Fruit fly (Drosophila melanogaster) whole organism, embryonic: ENCODE results near the gene SK.

Experiments
- ATbp ChIP-seq: fragments of 200-800 bp; sonication (Bioruptor generic); optimal IDR thresholded peaks from 2 replicates; lab custom pipeline; 2017; ENCODE audit warnings: missing biosample characterization, mild to moderate bottlenecking, missing genetic modification characterization, missing genetic modification reagents
- CG10274 ChIP-seq: fragments of 200-800 bp; sonication (Bioruptor generic); optimal IDR thresholded peaks from 3 replicates; lab custom pipeline; 2017; ENCODE audit warnings: missing biosample characterization, mild to moderate bottlenecking, missing genetic modification characterization
- CG11093 ChIP-seq: fragments of 200-800 bp; sonication (Bioruptor generic); IDR thresholded peaks from 3 replicates; pipeline ENCODE4 v1.3.6; 2022; ENCODE audit warnings: missing biosample characterization, missing genetic modification characterization
- CG12769 ChIP-seq: fragments of 200-800 bp; sonication (Bioruptor generic); optimal IDR thresholded peaks from 2 replicates; lab custom pipeline; 2019; ENCODE audit warnings: missing biosample characterization, mild to moderate bottlenecking, missing genetic modification characterization, moderate library complexity
- CG14965 ChIP-seq: fragments of 200-800 bp; sonication (Bioruptor generic); optimal IDR thresholded peaks from 2 replicates; lab custom pipeline; 2016; ENCODE audit warnings: missing biosample characterization, missing genetic modification characterization, borderline replicate concordance
- CG15011 ChIP-seq: fragments of 200-800 bp; sonication (Bioruptor generic); optimal IDR thresholded peaks from 3 replicates; lab custom pipeline; 2018; ENCODE audit warnings: missing biosample characterization, mild to moderate bottlenecking, missing genetic modification characterization
- CG1603 ChIP-seq: fragments of 200-800 bp; sonication (Bioruptor generic); optimal IDR thresholded peaks from 2 replicates; lab custom pipeline; 2019; ENCODE audit warnings: missing biosample characterization, mild to moderate bottlenecking, missing genetic modification characterization, moderate library complexity
- CG17361 ChIP-seq: fragments of 200-800 bp; sonication (Bioruptor generic); IDR thresholded peaks from 3 replicates; pipeline ENCODE4 v1.3.6; 2022; ENCODE audit warnings: missing biosample characterization, missing genetic modification characterization
- CG17385 ChIP-seq: fragments of 200-800 bp; sonication (Bioruptor generic); optimal IDR thresholded peaks from 3 replicates; lab custom pipeline; 2018; ENCODE audit warnings: missing biosample characterization, mild to moderate bottlenecking, missing genetic modification characterization
- CG17802 ChIP-seq: fragments of 200-800 bp; sonication (Bioruptor generic); optimal IDR thresholded peaks from 2 replicates; lab custom pipeline; 2018; ENCODE audit warnings: missing biosample characterization, mild to moderate bottlenecking, missing genetic modification characterization, moderate library complexity
- CG18619 ChIP-seq: fragments of 200-800 bp; sonication (Bioruptor generic); optimal IDR thresholded peaks from 3 replicates; lab custom pipeline; 2017; ENCODE audit warnings: missing biosample characterization, mild to moderate bottlenecking, missing genetic modification characterization
- CG30403 ChIP-seq: fragments of 200-800 bp; sonication (Bioruptor generic); optimal IDR thresholded peaks from 3 replicates; lab custom pipeline; 2016; ENCODE audit warnings: missing biosample characterization, missing genetic modification characterization
- CG34224 ChIP-seq: fragments of 200-800 bp; sonication (Bioruptor generic); IDR thresholded peaks from 3 replicates; pipeline ENCODE4 v1.3.6; 2022; ENCODE audit warnings: missing biosample characterization, missing genetic modification characterization; ENCODE audit not compliant: partially characterized antibody
- CG34422 ChIP-seq: fragments of 200-800 bp; sonication (Bioruptor generic); IDR thresholded peaks from 3 replicates; pipeline ENCODE4 v1.3.6; 2022; ENCODE audit warnings: missing biosample characterization, missing genetic modification characterization
- CG5953 ChIP-seq: fragments of 200-800 bp; sonication (Bioruptor generic); IDR thresholded peaks from 2 replicates; pipeline ENCODE4 v1.3.6; 2022; ENCODE audit warnings: missing biosample characterization, missing genetic modification characterization
- CG7556 ChIP-seq: fragments of 200-800 bp; sonication (Bioruptor generic); optimal IDR thresholded peaks from 2 replicates; lab custom pipeline; 2017; ENCODE audit warnings: missing biosample characterization, mild to moderate bottlenecking, missing genetic modification characterization
- CG7745 ChIP-seq: fragments of 200-800 bp; sonication (Bioruptor generic); optimal IDR thresholded peaks from 2 replicates; lab custom pipeline; 2018; ENCODE audit warnings: missing biosample characterization, mild to moderate bottlenecking, missing genetic modification characterization, moderate library complexity
- CG7839 ChIP-seq: fragments of 200-800 bp; sonication (Bioruptor generic); optimal IDR thresholded peaks from 3 replicates; lab custom pipeline; 2018; ENCODE audit warnings: missing biosample characterization, mild to moderate bottlenecking, missing genetic modification characterization, moderate library complexity
- CG8089 ChIP-seq: fragments of 200-800 bp; sonication (Bioruptor generic); optimal IDR thresholded peaks from 3 replicates; lab custom pipeline; 2016; ENCODE audit warnings: missing biosample characterization, missing genetic modification characterization
- CG9876 ChIP-seq: fragments of 200-800 bp; sonication (Bioruptor generic); optimal IDR thresholded peaks from 2 replicates; lab custom pipeline; 2016; ENCODE audit warnings: missing biosample characterization, missing genetic modification characterization
- Dll ChIP-seq: fragments of 200-800 bp; sonication (Bioruptor generic); IDR thresholded peaks from 4 replicates; pipeline ENCODE4 v1.3.6; 2022; ENCODE audit warnings: missing biosample characterization, missing genetic modification characterization; ENCODE audit not compliant: partially characterized antibody
- E2f2 ChIP-seq: fragments of 200-800 bp; sonication (Bioruptor generic); IDR thresholded peaks from 2 replicates; pipeline ENCODE4 v1.3.6; 2022; ENCODE audit warnings: missing biosample characterization, missing genetic modification characterization
- Gug ChIP-seq: fragments of 200-800 bp; sonication (Bioruptor generic); IDR thresholded peaks from 4 replicates; pipeline ENCODE4 v1.3.6; 2022; ENCODE audit warnings: missing biosample characterization, missing genetic modification characterization
- HHEX ChIP-seq: fragments of 200-800 bp; sonication (Bioruptor generic); optimal IDR thresholded peaks from 3 replicates; lab custom pipeline; 2017; ENCODE audit warnings: missing biosample characterization, mild to moderate bottlenecking, missing genetic modification characterization, missing genetic modification reagents
- Hand ChIP-seq: fragments of 200-800 bp; sonication (Bioruptor generic); optimal IDR thresholded peaks from 2 replicates; lab custom pipeline; 2017; ENCODE audit warnings: mild to moderate bottlenecking, missing biosample characterization, missing genetic modification reagents, missing genetic modification characterization
- Hey ChIP-seq: fragments of 200-800 bp; sonication (Bioruptor generic); optimal IDR thresholded peaks from 3 replicates; lab custom pipeline; 2018; ENCODE audit warnings: missing biosample characterization, mild to moderate bottlenecking, missing genetic modification characterization
- Hmr ChIP-seq: fragments of 200-800 bp; sonication (Bioruptor generic); optimal IDR thresholded peaks from 3 replicates; lab custom pipeline; 2017; ENCODE audit warnings: mild to moderate bottlenecking, missing biosample characterization, missing genetic modification reagents, missing genetic modification characterization
- Hsf ChIP-seq: fragments of 200-800 bp; sonication (Bioruptor generic); optimal IDR thresholded peaks from 3 replicates; lab custom pipeline; 2016; ENCODE audit warnings: missing biosample characterization, missing genetic modification characterization
- Lpt ChIP-seq: fragments of >200 bp; optimal IDR thresholded peaks from 2 replicates; lab custom pipeline; 2018; ENCODE audit warnings: missing biosample characterization, missing genetic modification characterization
- MTF-1 ChIP-seq: fragments of 200-800 bp; sonication (Bioruptor generic); optimal IDR thresholded peaks from 2 replicates; lab custom pipeline; 2018; ENCODE audit warnings: missing biosample characterization, mild to moderate bottlenecking, missing genetic modification characterization, borderline replicate concordance
- Max ChIP-seq: fragments of 200-800 bp; sonication (Bioruptor generic); optimal IDR thresholded peaks from 2 replicates; lab custom pipeline; 2016; ENCODE audit warnings: missing biosample characterization, mild to moderate bottlenecking, missing genetic modification characterization
- Nf-YC ChIP-seq: fragments of 200-800 bp; optimal IDR thresholded peaks from 3 replicates; lab custom pipeline; 2019; ENCODE audit warnings: missing biosample characterization, mild to moderate bottlenecking, missing genetic modification characterization, moderate library complexity
- Six4 ChIP-seq: fragments of 200-800 bp; sonication (Bioruptor generic); optimal IDR thresholded peaks from 2 replicates; lab custom pipeline; 2016; ENCODE audit warnings: missing biosample characterization, missing genetic modification characterization
- ash1 ChIP-seq: fragments of 200-800 bp; sonication (Bioruptor generic); optimal IDR thresholded peaks from 2 replicates; lab custom pipeline; 2018; ENCODE audit warnings: missing biosample characterization, mild to moderate bottlenecking, missing genetic modification characterization
- crc ChIP-seq: fragments of 200-800 bp; sonication (Bioruptor generic); optimal IDR thresholded peaks from 2 replicates; lab custom pipeline; 2016; ENCODE audit warnings: missing biosample characterization, missing genetic modification characterization
- danr ChIP-seq: fragments of 200-800 bp; sonication (Bioruptor generic); IDR thresholded peaks from 2 replicates; pipeline ENCODE4 v1.3.6; 2022; ENCODE audit warnings: missing biosample characterization, missing genetic modification characterization
- eve ChIP-seq, 2 experiments: fragments of >200 bp; optimal IDR thresholded peaks; 2 replicates each; lab custom pipeline; 2017; ENCODE audit warnings: missing biosample characterization in 2 of 2, missing genetic modification characterization in 2 of 2
- exex ChIP-seq: fragments of 200-800 bp; sonication (Bioruptor generic); optimal IDR thresholded peaks from 4 replicates; lab custom pipeline; 2018; ENCODE audit warnings: missing biosample characterization, mild to moderate bottlenecking, missing genetic modification characterization, moderate library complexity
- gce ChIP-seq: fragments of 200-800 bp; sonication (Bioruptor generic); IDR thresholded peaks from 3 replicates; pipeline ENCODE4 v1.3.6; 2022; ENCODE audit warnings: missing biosample characterization, missing genetic modification characterization
- gem ChIP-seq: fragments of 200-800 bp; sonication (Bioruptor generic); optimal IDR thresholded peaks from 2 replicates; lab custom pipeline; 2019; ENCODE audit warnings: missing biosample characterization, mild to moderate bottlenecking, missing genetic modification characterization, moderate library complexity
- gro ChIP-seq: fragments of 200-800 bp; sonication (Bioruptor generic); optimal IDR thresholded peaks from 2 replicates; lab custom pipeline; 2016; ENCODE audit warnings: missing biosample characterization, missing genetic modification characterization
- mam ChIP-seq: fragments of 200-800 bp; sonication (Bioruptor generic); optimal IDR thresholded peaks from 3 replicates; lab custom pipeline; 2016; ENCODE audit warnings: missing biosample characterization, missing genetic modification characterization
- odd ChIP-seq: fragments of 200-800 bp; sonication (Bioruptor generic); optimal IDR thresholded peaks from 2 replicates; lab custom pipeline; 2017; ENCODE audit warnings: missing biosample characterization, mild to moderate bottlenecking, missing genetic modification characterization
- peb ChIP-seq: fragments of 200-800 bp; sonication (Bioruptor generic); IDR thresholded peaks from 2 replicates; pipeline ENCODE4 v1.3.6; 2022; ENCODE audit warnings: missing biosample characterization, missing genetic modification characterization
- repo ChIP-seq: fragments of 200-800 bp; sonication (Bioruptor generic); optimal IDR thresholded peaks from 2 replicates; lab custom pipeline; 2016; ENCODE audit warnings: missing biosample characterization, missing genetic modification characterization
- schlank ChIP-seq: fragments of 200-800 bp; sonication (Bioruptor generic); optimal IDR thresholded peaks from 2 replicates; lab custom pipeline; 2018; ENCODE audit warnings: missing biosample characterization, mild to moderate bottlenecking, missing genetic modification characterization
- sd ChIP-seq: fragments of 200-800 bp; sonication (Bioruptor generic); optimal IDR thresholded peaks from 3 replicates; lab custom pipeline; 2018; ENCODE audit warnings: missing biosample characterization, mild to moderate bottlenecking, missing genetic modification characterization, moderate library complexity
- sim ChIP-seq: fragments of 200-800 bp; sonication (Bioruptor generic); IDR thresholded peaks from 2 replicates; pipeline ENCODE4 v1.3.6; 2022; ENCODE audit warnings: missing biosample characterization, missing genetic modification characterization
- tio ChIP-seq: fragments of 200-800 bp; sonication (Bioruptor generic); optimal IDR thresholded peaks from 2 replicates; lab custom pipeline; 2017; ENCODE audit warnings: missing biosample characterization, missing genetic modification characterization, inconsistent platforms
- trh ChIP-seq: fragments of 200-800 bp; sonication (Bioruptor generic); optimal IDR thresholded peaks from 2 replicates; lab custom pipeline; 2016; ENCODE audit warnings: missing biosample characterization, missing genetic modification characterization
- vvl ChIP-seq: fragments of 200-800 bp; sonication (Bioruptor generic); IDR thresholded peaks from 2 replicates; pipeline ENCODE4 v1.3.6; 2022; ENCODE audit warnings: missing biosample characterization, missing genetic modification characterization

SK gene

DNA sequence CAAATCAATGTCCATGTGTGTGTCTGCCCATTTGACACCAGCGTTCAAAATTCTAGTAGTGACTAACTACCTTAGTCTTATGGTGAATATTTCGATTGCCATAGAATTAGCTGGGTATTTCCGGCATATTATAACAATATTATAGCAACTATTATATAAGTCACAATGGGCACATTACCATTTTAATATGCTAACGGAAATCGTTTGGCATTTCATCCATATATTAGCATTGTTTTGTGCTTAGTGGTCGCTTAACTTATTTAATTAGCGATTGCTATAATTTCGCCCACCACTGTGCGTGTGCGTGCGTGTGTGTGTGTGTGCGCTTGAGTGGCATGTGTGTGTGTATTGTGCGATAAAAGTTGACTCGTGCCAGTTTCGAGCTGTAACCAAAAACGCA lies 3.3 kb upstream of the SK start (continued):
- peak; percentile 67 for TF ChIP-seq gem (tag; lab: Kevin White, UChicago)
- TF ChIP-seq E2f2 (GFP tag; lab: Robert Waterston, UW), result peak; percentile 26; the same call in 1 of the 2 replicates
- peak; percentile 41 for TF ChIP-seq CG1603 (tag; lab: Kevin White, UChicago)
- TF ChIP-seq Hmr (GFP tag; lab: Kevin White, UChicago), result peak; percentile 67
- TF ChIP-seq sim (GFP tag; lab: Robert Waterston, UW), result no peak
- peak; percentile 55 for TF ChIP-seq CG7839 (tag; lab: Kevin White, UChicago)
- TF ChIP-seq tio (GFP tag; lab: Kevin White, UChicago), result no peak
- peak; percentile 45 for TF ChIP-seq HHEX (GFP tag; lab: Kevin White, UChicago)
- peak; percentile 2 for TF ChIP-seq Hsf (GFP tag; lab: Kevin White, UChicago)
- TF ChIP-seq odd, result peak; percentile 9
- no peak for TF ChIP-seq Lpt (GFP tag; lab: Kevin White, UChicago)
- no peak for TF ChIP-seq crc (GFP tag; lab: Kevin White, UChicago)
- TF ChIP-seq CG34422 (GFP tag; lab: Robert Waterston, UW), result no peak
- peak; percentile 54; the same call in 2 of the 3 replicates for TF ChIP-seq CG17361 (GFP tag; lab: Robert Waterston, UW)
- TF ChIP-seq trh (GFP tag; lab: Kevin White, UChicago), result no peak
- peak; percentile 19 for TF ChIP-seq CG15011
- peak; percentile 37 for TF ChIP-seq schlank (tag; lab: Kevin White, UChicago)
- TF ChIP-seq CG9876, result no peak
- TF ChIP-seq CG7745 (tag; lab: Kevin White, UChicago), result no peak
- TF ChIP-seq exex (tag; lab: Kevin White, UChicago), result peak; percentile 24
- no peak for TF ChIP-seq gro
- TF ChIP-seq Six4, result no peak
- TF ChIP-seq ATbp (GFP tag; lab: Kevin White, UChicago), result peak; percentile 37
- no peak for TF ChIP-seq danr
- TF ChIP-seq Nf-YC (tag; lab: Kevin White, UChicago), result peak; percentile 16
- peak; percentile 26 for TF ChIP-seq CG18619 (GFP tag; lab: Kevin White, UChicago)
- TF ChIP-seq Hand (GFP tag; lab: Kevin White, UChicago), result peak; percentile 71
- no peak; the same call in 3 of the 4 replicates for TF ChIP-seq Gug (GFP tag; lab: Robert Waterston, UW)
- TF ChIP-seq CG17385 (GFP tag; lab: Kevin White, UChicago), result peak; percentile 52
- no peak for TF ChIP-seq peb (GFP tag; lab: Robert Waterston, UW)
- no peak for TF ChIP-seq repo (GFP tag; lab: Kevin White, UChicago)
- TF ChIP-seq vvl (GFP tag; lab: Robert Waterston, UW), result 0 out of 2 replicates have a peak, but pooled peaks have one; percentile 40
- no peak for TF ChIP-seq sd (tag; lab: Kevin White, UChicago)
- no peak for TF ChIP-seq CG17802 (tag; lab: Kevin White, UChicago)
- TF ChIP-seq MTF-1, result no peak
- no peak for TF ChIP-seq eve (GFP tag; optimal IDR thresholded peaks at IDR 0.05; lab: Kevin White, UChicago)
- TF ChIP-seq CG8089 (GFP tag; lab: Kevin White, UChicago), result no peak
- no peak for TF ChIP-seq gce (GFP tag; lab: Robert Waterston, UW)
- TF ChIP-seq CG7556 (GFP tag; lab: Kevin White, UChicago), result peak; percentile 61
- TF ChIP-seq ash1, result no peak
- no peak for TF ChIP-seq CG5953 (GFP tag; lab: Robert Waterston, UW)
- TF ChIP-seq CG11093 (GFP tag; lab: Robert Waterston, UW), result no peak
- no peak for TF ChIP-seq CG14965 (GFP tag; lab: Kevin White, UChicago)
- no peak for TF ChIP-seq Max (GFP tag; lab: Kevin White, UChicago)
- TF ChIP-seq Hey (tag; lab: Kevin White, UChicago), result no peak
- peak; percentile 65 for TF ChIP-seq CG12769 (tag; lab: Kevin White, UChicago)
- no peak for TF ChIP-seq Dll (GFP tag; lab: Robert Waterston, UW)
- TF ChIP-seq CG10274 (GFP tag; lab: Kevin White, UChicago), result no peak
- TF ChIP-seq CG34224 (GFP tag; lab: Robert Waterston, UW), result no peak
- peak; percentile 29 for TF ChIP-seq CG30403 (GFP tag; lab: Kevin White, UChicago)
- TF ChIP-seq mam, result no peak
